Worm (Caenorhabditis elegans): ENCODE results near the gene B0410.3.

Gene B0410.3

DNA sequence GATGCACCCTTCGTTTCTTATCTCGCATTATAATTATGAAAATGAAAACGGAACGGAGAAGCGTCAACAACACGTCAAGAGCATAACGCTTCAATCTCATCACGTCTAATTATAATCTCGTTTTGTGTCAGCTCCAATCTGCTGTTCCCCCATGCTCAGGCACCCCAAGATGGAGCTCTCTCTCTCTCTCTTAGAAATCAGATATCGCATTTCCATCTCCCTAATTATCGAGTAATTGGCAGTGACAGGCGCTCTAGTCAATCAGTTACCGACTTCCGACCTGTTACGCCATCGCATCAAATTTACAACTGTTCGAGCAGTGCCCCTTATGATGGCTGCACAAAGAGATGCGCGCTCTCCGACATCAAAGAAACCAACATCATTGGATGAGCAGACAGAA, 29.2 kb upstream of the B0410.3 start:
- TF ChIP-seq nhr-76 (tag; optimal IDR thresholded peaks at IDR 0.05) (no peak), unc-39 (tag; optimal IDR thresholded peaks at IDR 0.05) (no peak)

DNA sequence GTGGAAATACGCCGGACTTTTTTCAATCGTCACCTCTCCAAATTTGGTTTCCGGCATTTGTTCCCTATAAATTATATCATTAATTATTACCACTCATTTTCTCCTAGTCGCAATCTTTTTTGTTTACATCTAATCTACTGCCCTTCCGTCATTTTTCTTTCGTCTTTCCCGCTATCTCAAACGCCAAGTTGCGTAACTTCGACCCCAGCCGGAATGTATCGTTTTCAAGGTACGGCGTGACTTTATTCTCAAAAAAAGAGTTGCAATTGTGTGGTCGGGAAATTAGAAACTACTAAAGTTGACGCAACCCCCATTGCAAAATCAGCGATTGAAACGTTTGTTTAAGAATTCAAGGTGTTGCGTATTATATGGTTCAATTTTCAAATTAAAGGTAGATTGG, 28.2 kb upstream of the B0410.3 start:
- TF ChIP-seq lin-15B (tag; optimal IDR thresholded peaks at IDR 0.05) (no peak), snpc-4 (tag; optimal IDR thresholded peaks at IDR 0.05) (no peak), ztf-11 (tag; optimal IDR thresholded peaks at IDR 0.05) (no peak), nhr-23 (tag; optimal IDR thresholded peaks at IDR 0.05) (no peak), nhr-43 (tag; optimal IDR thresholded peaks at IDR 0.05; ENCODE audit: poor library complexity, severe bottlenecking) (no peak), nhr-67 (tag; optimal IDR thresholded peaks at IDR 0.05) (no peak), nhr-237 (tag; optimal IDR thresholded peaks at IDR 0.05) (no peak), nhr-76 (tag; optimal IDR thresholded peaks at IDR 0.05) (no peak), nhr-12 (tag; optimal IDR thresholded peaks at IDR 0.05) (no peak), daf-12 (tag; optimal IDR thresholded peaks at IDR 0.05) (no peak), ceh-9 (tag; optimal IDR thresholded peaks at IDR 0.05) (no peak), mml-1 (tag; optimal IDR thresholded peaks at IDR 0.05) (no peak), sea-2 (GFP tag; optimal IDR thresholded peaks at IDR 0.05) (no peak), nfya-1 (tag; optimal IDR thresholded peaks at IDR 0.05; ENCODE audit: insufficient read depth) (no peak), unc-39 (tag; optimal IDR thresholded peaks at IDR 0.05) (no peak), lsy-12 (tag; optimal IDR thresholded peaks at IDR 0.05) (no peak), hmg-11 (tag; optimal IDR thresholded peaks at IDR 0.05) (no peak), egl-27 (tag; optimal IDR thresholded peaks at IDR 0.05) (no peak), jun-1 (tag; optimal IDR thresholded peaks at IDR 0.05) (no peak)

DNA sequence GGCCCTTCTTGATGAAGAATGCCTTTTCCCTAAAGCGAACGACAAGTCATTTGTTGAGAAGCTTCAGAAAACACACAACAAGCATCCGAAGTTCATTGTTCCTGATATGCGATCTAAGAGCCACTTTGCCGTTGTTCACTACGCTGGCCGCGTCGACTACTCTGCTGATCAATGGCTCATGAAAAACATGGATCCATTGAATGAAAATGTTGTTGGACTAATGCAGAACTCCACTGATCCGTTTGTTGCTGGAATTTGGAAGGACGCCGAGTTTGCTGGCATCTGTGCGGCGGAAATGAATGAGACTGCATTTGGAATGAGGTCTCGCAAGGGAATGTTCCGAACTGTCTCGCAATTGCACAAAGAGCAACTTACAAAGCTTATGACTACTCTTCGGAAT, 21.4 kb upstream of the B0410.3 start:
- TF ChIP-seq ceh-82 (tag; optimal IDR thresholded peaks at IDR 0.05) (no peak), lin-15B (tag; optimal IDR thresholded peaks at IDR 0.05) (no peak), nfya-1 (tag; optimal IDR thresholded peaks at IDR 0.05; ENCODE audit: insufficient read depth) (no peak), tbx-2 (tag; optimal IDR thresholded peaks at IDR 0.05) (no peak), zag-1 (tag; optimal IDR thresholded peaks at IDR 0.05) (no peak), R02D3.7 (tag; optimal IDR thresholded peaks at IDR 0.05) (no peak), nhr-12 (tag; optimal IDR thresholded peaks at IDR 0.05) (no peak), eor-1 (tag; optimal IDR thresholded peaks at IDR 0.05) (no peak)

DNA sequence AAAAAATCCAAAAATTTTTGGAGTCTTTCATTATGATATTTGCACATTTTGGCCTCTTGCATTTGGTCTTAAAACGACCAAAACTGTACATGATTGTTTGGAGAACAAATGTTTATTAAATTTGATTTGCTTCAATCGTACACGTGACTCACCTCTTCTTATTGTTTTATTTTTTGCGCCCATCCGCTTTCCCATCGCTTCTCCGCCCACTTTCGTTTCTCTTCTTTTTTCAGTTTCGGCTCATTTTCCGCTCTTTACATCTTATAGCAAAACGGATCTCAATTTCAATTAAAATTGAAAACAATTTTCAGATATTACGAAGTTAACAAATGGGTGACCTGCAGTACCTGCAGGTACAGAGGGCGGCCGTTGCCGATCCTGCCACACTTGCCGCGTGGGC, 17.9 kb upstream of the B0410.3 start, which contains the start of gene nmy-1:
TSS of gene nmy-1 (plus strand) at position 301 of the 400 bp plus-strand sequence.
- TF ChIP-seq R02D3.7 (tag; optimal IDR thresholded peaks at IDR 0.05) (no peak), lin-39 (tag; optimal IDR thresholded peaks at IDR 0.05) (no peak), daf-12 (tag; optimal IDR thresholded peaks at IDR 0.05) (no peak), nhr-11 (tag; optimal IDR thresholded peaks at IDR 0.05) (no peak), nhr-67 (tag; optimal IDR thresholded peaks at IDR 0.05) (no peak), fos-1 (tag; optimal IDR thresholded peaks at IDR 0.05) (no peak), ztf-4 (tag; optimal IDR thresholded peaks at IDR 0.05) (no peak), unc-39 (tag; optimal IDR thresholded peaks at IDR 0.05) (no peak), ceh-16 (tag; optimal IDR thresholded peaks at IDR 0.05) (no peak), pqm-1 (tag; optimal IDR thresholded peaks at IDR 0.05) (no peak), ztf-11 (tag; optimal IDR thresholded peaks at IDR 0.05) (no peak), ceh-82 (tag; optimal IDR thresholded peaks at IDR 0.05) (no peak), hmg-11 (tag; optimal IDR thresholded peaks at IDR 0.05) (no peak), egl-27 (tag; optimal IDR thresholded peaks at IDR 0.05) (no peak), mdl-1 (tag; optimal IDR thresholded peaks at IDR 0.05) (no peak), nhr-12 (tag; optimal IDR thresholded peaks at IDR 0.05) (no peak), elt-3 (tag; optimal IDR thresholded peaks at IDR 0.05) (no peak)

DNA sequence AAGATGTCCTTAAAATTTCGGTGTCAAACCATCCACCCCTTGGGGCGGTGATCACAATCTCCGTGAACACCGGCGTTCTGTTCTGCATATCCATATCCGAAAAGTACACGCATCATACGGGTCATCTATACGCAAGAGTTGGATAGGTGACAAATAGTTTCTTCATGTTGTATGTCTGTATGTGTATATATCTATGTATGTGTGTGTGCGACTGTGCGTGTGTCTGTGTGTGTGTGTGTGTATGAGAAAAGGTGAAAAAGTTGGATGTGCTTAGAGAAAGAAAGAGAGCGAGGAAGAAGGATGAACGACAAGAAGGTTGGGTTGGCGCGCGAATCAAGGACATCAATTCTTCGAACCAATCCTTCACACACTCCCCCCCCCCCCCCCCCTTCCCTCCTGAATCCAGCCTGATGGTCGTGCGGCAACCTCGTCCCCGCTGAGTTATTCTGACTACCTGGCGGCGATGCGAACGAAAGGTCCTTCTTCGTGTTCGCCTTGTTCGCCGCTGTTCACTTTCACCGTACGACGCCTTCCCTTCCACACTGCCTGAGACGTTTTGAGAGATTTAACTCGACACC, 16.1 kb upstream of the B0410.3 start:
- TF ChIP-seq fkh-10 (GFP tag; optimal IDR thresholded peaks at IDR 0.05) (no peak), nhr-25 (tag; optimal IDR thresholded peaks at IDR 0.05) (peak; percentile 84), jun-1 (tag; optimal IDR thresholded peaks at IDR 0.05) (no peak), nhr-23 (tag; optimal IDR thresholded peaks at IDR 0.05) (peak; percentile 82), R02D3.7 (tag; optimal IDR thresholded peaks at IDR 0.05) (no peak)
